Fruit fly (Drosophila melanogaster): Measurements from ENCODE around the gene CG6340.

dm6 chrX:15499996-15500904 is 18.1 kb downstream of the CG6340 start:
- no peak for TF ChIP-seq pan (optimal IDR thresholded peaks at IDR 0.05)
- TF ChIP-seq Dll (optimal IDR thresholded peaks at IDR 0.05), result no peak
- no peak for TF ChIP-seq EcR (GFP tag; optimal IDR thresholded peaks at IDR 0.05)
- TF ChIP-seq CG8478 (optimal IDR thresholded peaks at IDR 0.05), result no peak
- TF ChIP-seq usp (GFP tag; optimal IDR thresholded peaks at IDR 0.05), result no peak

Measured in whole organism.